Fruit fly (Drosophila melanogaster): Measurements from ENCODE around the gene CG43054.

DNA sequence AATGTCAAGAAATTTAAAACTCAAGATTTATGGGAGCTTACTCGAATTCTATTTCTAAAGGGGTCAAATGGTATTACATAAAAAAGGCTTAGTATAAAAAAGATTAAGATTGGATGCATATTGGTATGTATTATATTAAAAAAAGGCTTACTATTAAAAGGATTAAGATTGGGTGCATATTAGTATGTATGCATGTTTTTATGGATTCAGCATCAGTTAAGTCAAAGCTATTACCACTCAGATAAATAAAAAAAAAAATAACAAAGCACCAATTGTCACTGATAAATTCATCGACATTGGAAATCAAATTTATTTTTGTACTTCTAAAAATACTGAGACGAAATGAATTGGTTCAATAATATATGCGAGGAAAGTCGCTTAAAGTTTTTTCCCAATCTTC is at the start of gene CG43054:
- no peak for TF ChIP-seq psq (optimal IDR thresholded peaks at IDR 0.05)
- TF ChIP-seq CG8478 (optimal IDR thresholded peaks at IDR 0.05), result no peak
- TF ChIP-seq Dll (optimal IDR thresholded peaks at IDR 0.05), result no peak
- no peak for TF ChIP-seq EcR (GFP tag; optimal IDR thresholded peaks at IDR 0.05)
- TF ChIP-seq usp (GFP tag; optimal IDR thresholded peaks at IDR 0.05), result no peak

Measured in whole organism.